Worm (Caenorhabditis elegans) whole organism, L4 larva: ENCODE measurements around the gene C45B2.3.

Experiments
- F37D6.2 ChIP-seq: sonication (generic microtip); optimal IDR thresholded peaks from 2 replicates; lab custom pipeline; 2016; ENCODE audit warnings: mild to moderate bottlenecking, missing genetic modification characterization, missing compliant biosample characterization
- R02D3.7 ChIP-seq: fragments of 150-350 bp; sonication (generic microtip); optimal IDR thresholded peaks from 3 replicates; lab custom pipeline; 2014; ENCODE audit warnings: missing biosample characterization, missing genetic modification characterization
- T26A8.4 ChIP-seq: fragments of 200-800 bp; sonication (Bioruptor generic); IDR thresholded peaks from 2 replicates; pipeline ENCODE4 v1.3.6; 2022; ENCODE audit warnings: missing genetic modification characterization, missing compliant biosample characterization
- Y5F2A.4 ChIP-seq: fragments of 200-800 bp; sonication (Bioruptor generic); optimal IDR thresholded peaks from 2 replicates; lab custom pipeline; 2018; ENCODE audit warnings: mild to moderate bottlenecking, missing genetic modification characterization, missing compliant biosample characterization
- Y75B8A.6 ChIP-seq: fragments of 200-800 bp; sonication (Bioruptor generic); IDR thresholded peaks from 2 replicates; pipeline ENCODE4 v1.3.6; 2022; ENCODE audit warnings: missing genetic modification reagents, missing genetic modification characterization, missing compliant biosample characterization
- ZK546.5 ChIP-seq, 2 experiments: sonication (generic microtip); optimal IDR thresholded peaks; 2 replicates each; lab custom pipeline; 2017; ENCODE audit warnings: missing biosample characterization in 2 of 2, missing genetic modification characterization in 2 of 2
- ama-1 ChIP-seq: fragments of 150-350 bp; optimal IDR thresholded peaks from 2 replicates; lab custom pipeline; 2014; ENCODE audit warnings: inconsistent platforms, mixed read lengths
- arid-1 ChIP-seq: fragments of 200-800 bp; sonication (Bioruptor generic); conservative IDR thresholded peaks from 2 replicates; pipeline ENCODE4 v1.3.6; 2022; ENCODE audit warnings: missing genetic modification reagents, missing genetic modification characterization, missing compliant biosample characterization
- ceh-20 ChIP-seq: fragments of 200-800 bp; sonication (Bioruptor generic); IDR thresholded peaks from 2 replicates; pipeline ENCODE4 v1.3.6; 2022; ENCODE audit warnings: missing genetic modification reagents, missing genetic modification characterization, missing compliant biosample characterization
- ceh-28 ChIP-seq: fragments of 150-350 bp; optimal IDR thresholded peaks from 2 replicates; lab custom pipeline; 2014; ENCODE audit warnings: missing biosample characterization, missing genetic modification reagents, missing genetic modification characterization
- daf-8 ChIP-seq: fragments of 200-800 bp; sonication (Bioruptor generic); IDR thresholded peaks from 2 replicates; pipeline ENCODE4 v1.3.6; 2022; ENCODE audit warnings: missing genetic modification characterization, missing compliant biosample characterization
- dmd-6 ChIP-seq: fragments of 200-800 bp; sonication (Bioruptor generic); IDR thresholded peaks from 2 replicates; pipeline ENCODE4 v1.3.6; 2022; ENCODE audit warnings: missing genetic modification reagents, missing genetic modification characterization, missing compliant biosample characterization
- dmd-8 ChIP-seq: fragments of 200-800 bp; sonication (Bioruptor generic); IDR thresholded peaks from 2 replicates; pipeline ENCODE4 v1.3.6; 2022; ENCODE audit warnings: missing genetic modification characterization, missing compliant biosample characterization
- dpl-1 ChIP-seq: fragments of 150-350 bp; optimal IDR thresholded peaks from 2 replicates; lab custom pipeline; 2014; ENCODE audit warnings: missing biosample characterization, missing genetic modification reagents, missing genetic modification characterization
- duxl-1 ChIP-seq: sonication (generic microtip); optimal IDR thresholded peaks from 2 replicates; lab custom pipeline; 2016; ENCODE audit warnings: mild to moderate bottlenecking, missing genetic modification characterization, moderate library complexity, missing compliant biosample characterization; ENCODE audit not compliant: poor library complexity
- dve-1 ChIP-seq: sonication (generic microtip); optimal IDR thresholded peaks from 2 replicates; lab custom pipeline; 2017; ENCODE audit warnings: antibody characterized with exemption, mild to moderate bottlenecking, missing genetic modification characterization, missing compliant biosample characterization; ENCODE audit not compliant: insufficient read depth
- egl-27 ChIP-seq: sonication (generic microtip); optimal IDR thresholded peaks from 3 replicates; lab custom pipeline; 2017; ENCODE audit warnings: missing biosample characterization, missing genetic modification reagents, missing genetic modification characterization
- gei-8 ChIP-seq: fragments of 200-800 bp; sonication (Bioruptor generic); optimal IDR thresholded peaks from 2 replicates; lab custom pipeline; 2018; ENCODE audit warnings: mild to moderate bottlenecking, missing genetic modification characterization, missing compliant biosample characterization
- hlh-11 ChIP-seq: fragments of 200-800 bp; sonication (Bioruptor generic); optimal IDR thresholded peaks from 2 replicates; lab custom pipeline; 2018; ENCODE audit warnings: mild to moderate bottlenecking, missing genetic modification characterization, missing compliant biosample characterization
- hlh-30 ChIP-seq: sonication (generic microtip); optimal IDR thresholded peaks from 2 replicates; lab custom pipeline; 2017; ENCODE audit warnings: antibody characterized with exemption, mild to moderate bottlenecking, missing genetic modification characterization, missing compliant biosample characterization; ENCODE audit not compliant: insufficient read depth
- hmg-1.1 ChIP-seq: fragments of 200-800 bp; sonication (Bioruptor generic); IDR thresholded peaks from 2 replicates; pipeline ENCODE4 v1.3.6; 2022; ENCODE audit warnings: missing genetic modification reagents, missing genetic modification characterization, missing compliant biosample characterization
- jun-1 ChIP-seq: fragments of 150-350 bp; optimal IDR thresholded peaks from 2 replicates; lab custom pipeline; 2014; ENCODE audit warnings: missing biosample characterization, missing genetic modification reagents, missing genetic modification characterization
- lim-7 ChIP-seq: fragments of 200-800 bp; sonication (Bioruptor generic); IDR thresholded peaks from 2 replicates; pipeline ENCODE4 v1.3.6; 2022; ENCODE audit warnings: missing genetic modification characterization, missing compliant biosample characterization
- lin-1 ChIP-seq: fragments of 200-800 bp; sonication (Bioruptor generic); IDR thresholded peaks from 2 replicates; pipeline ENCODE4 v1.3.6; 2022; ENCODE audit warnings: missing genetic modification reagents, missing genetic modification characterization, missing compliant biosample characterization
- lin-29 ChIP-seq: fragments of 200-800 bp; sonication (Bioruptor generic); IDR thresholded peaks from 2 replicates; pipeline ENCODE4 v1.3.6; 2022; ENCODE audit warnings: missing genetic modification reagents, missing genetic modification characterization, missing compliant biosample characterization
- madf-5 ChIP-seq, 2 experiments: fragments of 200-800 bp; sonication (Bioruptor generic); IDR thresholded peaks; 2 replicates each; pipeline ENCODE4 v1.3.6; 2022; ENCODE audit warnings: missing compliant biosample characterization in 2 of 2, missing genetic modification characterization in 2 of 2
- mdl-1 ChIP-seq, 2 experiments: fragments of 150-350 bp in 1 of 2; sonication (generic microtip) in 1 of 2; optimal IDR thresholded peaks; 2 replicates each; lab custom pipeline; 2014 to 2017; ENCODE audit warnings: missing biosample characterization in 2 of 2, missing genetic modification characterization in 2 of 2
- mxl-2 ChIP-seq: fragments of 200-800 bp; sonication (Bioruptor generic); conservative IDR thresholded peaks from 2 replicates; pipeline ENCODE4 v1.3.6; 2022; ENCODE audit warnings: missing genetic modification reagents, missing genetic modification characterization, missing compliant biosample characterization
- mxl-3 ChIP-seq: fragments of 200-800 bp; sonication (Bioruptor generic); optimal IDR thresholded peaks from 2 replicates; lab custom pipeline; 2018; ENCODE audit warnings: mild to moderate bottlenecking, missing genetic modification characterization, missing compliant biosample characterization
- nhr-28 ChIP-seq: fragments of 150-350 bp; optimal IDR thresholded peaks from 2 replicates; lab custom pipeline; 2014; ENCODE audit warnings: missing biosample characterization, missing genetic modification characterization
- nhr-41 ChIP-seq: fragments of 200-800 bp; sonication (Bioruptor generic); IDR thresholded peaks from 2 replicates; pipeline ENCODE4 v1.3.6; 2022; ENCODE audit warnings: missing genetic modification reagents, missing genetic modification characterization, missing compliant biosample characterization
- nhr-48 ChIP-seq: sonication (generic microtip); optimal IDR thresholded peaks from 2 replicates; lab custom pipeline; 2016; ENCODE audit warnings: mild to moderate bottlenecking, missing genetic modification characterization, missing compliant biosample characterization
- nhr-6 ChIP-seq: fragments of 150-350 bp; optimal IDR thresholded peaks from 2 replicates; lab custom pipeline; 2014; ENCODE audit warnings: missing biosample characterization, missing genetic modification characterization
- pha-4 ChIP-seq, 2 experiments: fragments of 150-350 bp in 1 of 2; fragments of 200-800 bp in 1 of 2; sonication (Bioruptor generic) in 1 of 2; IDR thresholded peaks in 1 of 2; optimal IDR thresholded peaks in 1 of 2; 2 replicates each; pipeline versions ENCODE4 v1.3.6 to Lab custom; 2014 to 2022; ENCODE audit warnings: missing genetic modification characterization in 2 of 2, missing genetic modification reagents in 2 of 2, missing biosample characterization in 1 of 2, missing compliant biosample characterization in 1 of 2
- php-3 ChIP-seq: fragments of 200-800 bp; sonication (Bioruptor generic); IDR thresholded peaks from 2 replicates; pipeline ENCODE4 v1.3.6; 2022; ENCODE audit warnings: missing genetic modification reagents, missing genetic modification characterization, missing compliant biosample characterization
- pqm-1 ChIP-seq: sonication (generic microtip); optimal IDR thresholded peaks from 2 replicates; lab custom pipeline; 2017; ENCODE audit warnings: missing biosample characterization, missing genetic modification characterization
- rbr-2 ChIP-seq: sonication (generic microtip); optimal IDR thresholded peaks from 2 replicates; lab custom pipeline; 2016; ENCODE audit warnings: missing genotype, missing genetic modification characterization, missing compliant biosample characterization
- saeg-2 ChIP-seq: fragments of 200-800 bp; sonication (Bioruptor generic); IDR thresholded peaks from 2 replicates; pipeline ENCODE4 v1.3.6; 2022; ENCODE audit warnings: missing genetic modification reagents, missing genetic modification characterization, missing compliant biosample characterization
- sdz-12 ChIP-seq: fragments of 200-800 bp; sonication (Bioruptor generic); optimal IDR thresholded peaks from 2 replicates; lab custom pipeline; 2018; ENCODE audit warnings: mild to moderate bottlenecking, missing genetic modification characterization, missing compliant biosample characterization
- set-16 ChIP-seq: fragments of 200-800 bp; sonication (Bioruptor generic); IDR thresholded peaks from 2 replicates; pipeline ENCODE4 v1.3.6; 2022; ENCODE audit warnings: missing genetic modification reagents, missing genetic modification characterization, missing compliant biosample characterization
- skn-1 ChIP-seq: fragments of 150-350 bp; optimal IDR thresholded peaks from 2 replicates; lab custom pipeline; 2014; ENCODE audit warnings: missing biosample characterization, missing genetic modification characterization
- snpc-1.2 ChIP-seq: fragments of 200-800 bp; sonication (Bioruptor generic); IDR thresholded peaks from 2 replicates; pipeline ENCODE4 v1.3.6; 2022; ENCODE audit warnings: missing genetic modification reagents, missing genetic modification characterization, missing compliant biosample characterization
- snpc-4 ChIP-seq: fragments of 150-350 bp; optimal IDR thresholded peaks from 2 replicates; lab custom pipeline; 2014; ENCODE audit warnings: missing biosample characterization, missing genetic modification characterization
- tra-1 ChIP-seq: fragments of 200-800 bp; sonication (Bioruptor generic); IDR thresholded peaks from 2 replicates; pipeline ENCODE4 v1.3.6; 2022; ENCODE audit warnings: missing genetic modification reagents, missing genetic modification characterization, missing compliant biosample characterization
- unc-62 ChIP-seq, 3 experiments: fragments of 150-350 bp in 1 of 3; sonication (generic microtip); optimal IDR thresholded peaks in 2 of 3; peaks in 1 of 3; 1 replicate in 1 of 3; 2 replicates in 2 of 3; lab custom pipeline; 2014 to 2017; ENCODE audit warnings: missing biosample characterization in 3 of 3, missing genetic modification characterization in 3 of 3, missing genetic modification reagents in 3 of 3, missing genotype in 1 of 3
- vab-7 ChIP-seq: fragments of 200-800 bp; sonication (Bioruptor generic); IDR thresholded peaks from 2 replicates; pipeline ENCODE4 v1.3.6; 2022; ENCODE audit warnings: missing genetic modification reagents, missing genetic modification characterization, missing compliant biosample characterization
- ztf-7 ChIP-seq: fragments of 150-350 bp; optimal IDR thresholded peaks from 2 replicates; lab custom pipeline; 2014; ENCODE audit warnings: missing biosample characterization, missing genetic modification characterization

C45B2.3 gene

ce11 chrX:6057580-6058305 is 25.0 kb upstream of the C45B2.3 start, which contains the start of gene gln-1 (continued):
- TF ChIP-seq ceh-20 (GFP tag; lab: Robert Waterston, UW) (no peak), unc-62 (GFP tag; optimal IDR thresholded peaks at IDR 0.05 in 1 of 2; lab: Kevin White, UChicago) (peak in 1 of 2 experiments; percentile 89), unc-62 (tag; optimal IDR thresholded peaks at IDR 0.05; lab: Kevin White, UChicago) (no peak), jun-1 (tag; lab: Kevin White, UChicago) (no peak), pqm-1 (tag; lab: Kevin White, UChicago) (peak; percentile 70), pha-4 (GFP tag; IDR thresholded peaks at IDR 0.05; lab: Robert Waterston, UW) (no peak), pha-4 (tag; optimal IDR thresholded peaks at IDR 0.05; lab: Kevin White, UChicago) (no peak), hlh-11 (tag; lab: Kevin White, UChicago) (peak; percentile 59), nhr-28 (tag; lab: Kevin White, UChicago) (peak; percentile 66), mxl-3 (GFP tag; lab: Kevin White, UChicago) (peak; percentile 29), ama-1 (no peak), F37D6.2 (tag; lab: Kevin White, UChicago) (no peak), rbr-2 (no peak), T26A8.4 (GFP tag; lab: Robert Waterston, UW) (no peak), dmd-6 (GFP tag; lab: Robert Waterston, UW) (peak; percentile 67), dve-1 (tag; lab: Kevin White, UChicago) (peak; percentile 54), Y75B8A.6 (no peak), lin-1 (GFP tag; lab: Robert Waterston, UW) (no peak), mdl-1 (tag; optimal IDR thresholded peaks at IDR 0.05; lab: Kevin White, UChicago) (peak in 1 of 2 experiments; percentile 50), lim-7 (GFP tag; lab: Robert Waterston, UW) (no peak), nhr-41 (GFP tag; lab: Robert Waterston, UW) (no peak), gei-8 (GFP tag; lab: Kevin White, UChicago) (no peak), nhr-48 (peak; percentile 45), egl-27 (tag; lab: Kevin White, UChicago) (no peak), hlh-30 (peak; percentile 36), nhr-6 (peak; percentile 17), skn-1 (tag; lab: Kevin White, UChicago) (no peak), set-16 (GFP tag; lab: Robert Waterston, UW) (no peak)
- TF ChIP-seq, all 104 proteins: peak for 16

ce11 chrX:6059163-6059782 is 23.5 kb upstream of the C45B2.3 start:
- TF ChIP-seq snpc-4 (tag; lab: Kevin White, UChicago), result no peak
- no peak for TF ChIP-seq R02D3.7 (tag; lab: Kevin White, UChicago)
- peak; percentile 91 for TF ChIP-seq ztf-7 (tag; lab: Kevin White, UChicago)
- TF ChIP-seq tra-1 (GFP tag; lab: Robert Waterston, UW), result no peak
- TF ChIP-seq lin-29 (GFP tag; lab: Robert Waterston, UW), result no peak
- TF ChIP-seq php-3 (GFP tag; lab: Robert Waterston, UW), result no peak
- TF ChIP-seq dpl-1, result no peak
- no peak for TF ChIP-seq saeg-2
- TF ChIP-seq arid-1 (GFP tag; lab: Robert Waterston, UW), result no peak
- peak in 1 of 2 experiments; percentile 92 for TF ChIP-seq unc-62 (GFP tag; optimal IDR thresholded peaks at IDR 0.05 in 1 of 2; lab: Kevin White, UChicago)
- TF ChIP-seq unc-62 (tag; optimal IDR thresholded peaks at IDR 0.05; lab: Kevin White, UChicago), result no peak
- TF ChIP-seq pqm-1 (tag; lab: Kevin White, UChicago), result peak; percentile 51
- TF ChIP-seq hmg-1.1 (GFP tag; lab: Robert Waterston, UW), result no peak
- TF ChIP-seq T26A8.4 (GFP tag; lab: Robert Waterston, UW), result no peak
- TF ChIP-seq ZK546.5 (tag; optimal IDR thresholded peaks at IDR 0.05; lab: Kevin White, UChicago), result no peak
- TF ChIP-seq duxl-1, result no peak
- TF ChIP-seq dmd-8 (GFP tag; lab: Robert Waterston, UW), result no peak
- TF ChIP-seq daf-8 (GFP tag; lab: Robert Waterston, UW), result no peak
- TF ChIP-seq sdz-12, result no peak
- TF ChIP-seq snpc-1.2 (GFP tag; lab: Robert Waterston, UW), result no peak
- no peak for TF ChIP-seq ceh-28 (tag; lab: Kevin White, UChicago)
- no peak for TF ChIP-seq Y5F2A.4
- no peak for TF ChIP-seq mxl-2 (GFP tag; lab: Robert Waterston, UW)
- TF ChIP-seq madf-5 (GFP tag; IDR thresholded peaks at IDR 0.05; lab: Robert Waterston, UW), result no peak
- no peak for TF ChIP-seq vab-7
